Worm (Caenorhabditis elegans) whole organism, L1 larva: ENCODE data around the gene sra-10.
"Not testable (repeated sequence)": the region's sequence is repeated elsewhere in the genome, so short reads cannot be mapped to it uniquely, and the experiment has no call there.

Experiments
- F16B12.6 ChIP-seq: fragments of 150-350 bp; optimal IDR thresholded peaks from 2 replicates; lab custom pipeline; 2014; ENCODE audit warnings: missing biosample characterization, missing genetic modification characterization
- aha-1 ChIP-seq: fragments of 150-350 bp; optimal IDR thresholded peaks from 2 replicates; lab custom pipeline; 2014; ENCODE audit warnings: missing biosample characterization, missing genetic modification characterization
- aly-2 ChIP-seq: fragments of 150-350 bp; optimal IDR thresholded peaks from 2 replicates; lab custom pipeline; 2014; ENCODE audit warnings: missing biosample characterization, missing genetic modification characterization
- ceh-90 ChIP-seq: sonication (generic microtip); optimal IDR thresholded peaks from 2 replicates; lab custom pipeline; 2016; ENCODE audit warnings: missing genetic modification characterization, missing compliant biosample characterization
- fkh-10 ChIP-seq: sonication (generic microtip); optimal IDR thresholded peaks from 2 replicates; lab custom pipeline; 2017; ENCODE audit warnings: missing biosample characterization, missing genetic modification reagents, missing genetic modification characterization
- fos-1 ChIP-seq: fragments of 150-350 bp; optimal IDR thresholded peaks from 2 replicates; lab custom pipeline; 2014; ENCODE audit warnings: missing biosample characterization, missing genetic modification characterization
- lir-3 ChIP-seq: sonication (generic microtip); optimal IDR thresholded peaks from 2 replicates; lab custom pipeline; 2016; ENCODE audit warnings: mild to moderate bottlenecking, missing genetic modification characterization, moderate library complexity, missing compliant biosample characterization; ENCODE audit not compliant: poor library complexity
- lsy-2 ChIP-seq, 2 experiments: fragments of 150-350 bp; optimal IDR thresholded peaks; 2 replicates each; lab custom pipeline; 2014; ENCODE audit warnings: missing biosample characterization in 2 of 2, missing genetic modification characterization in 2 of 2
- nhr-28 ChIP-seq: fragments of 150-350 bp; optimal IDR thresholded peaks from 2 replicates; lab custom pipeline; 2014; ENCODE audit warnings: missing biosample characterization, missing genetic modification characterization
- nhr-76 ChIP-seq: sonication (generic microtip); optimal IDR thresholded peaks from 2 replicates; lab custom pipeline; 2017; ENCODE audit warnings: missing biosample characterization, missing genetic modification characterization
- rnt-1 ChIP-seq: sonication (generic microtip); optimal IDR thresholded peaks from 2 replicates; lab custom pipeline; 2016; ENCODE audit warnings: mild to moderate bottlenecking, missing genetic modification characterization, moderate library complexity, missing compliant biosample characterization
- unc-130 ChIP-seq: fragments of 150-350 bp; optimal IDR thresholded peaks from 2 replicates; lab custom pipeline; 2017; ENCODE audit warnings: missing biosample characterization, missing genetic modification characterization, inconsistent platforms
- unc-62 ChIP-seq: fragments of 150-350 bp; optimal IDR thresholded peaks from 2 replicates; lab custom pipeline; 2014; ENCODE audit warnings: missing biosample characterization, missing genetic modification reagents, missing genetic modification characterization
- ztf-4 ChIP-seq: fragments of 150-350 bp; optimal IDR thresholded peaks from 2 replicates; lab custom pipeline; 2014; ENCODE audit warnings: missing biosample characterization, missing genetic modification characterization

DNA sequence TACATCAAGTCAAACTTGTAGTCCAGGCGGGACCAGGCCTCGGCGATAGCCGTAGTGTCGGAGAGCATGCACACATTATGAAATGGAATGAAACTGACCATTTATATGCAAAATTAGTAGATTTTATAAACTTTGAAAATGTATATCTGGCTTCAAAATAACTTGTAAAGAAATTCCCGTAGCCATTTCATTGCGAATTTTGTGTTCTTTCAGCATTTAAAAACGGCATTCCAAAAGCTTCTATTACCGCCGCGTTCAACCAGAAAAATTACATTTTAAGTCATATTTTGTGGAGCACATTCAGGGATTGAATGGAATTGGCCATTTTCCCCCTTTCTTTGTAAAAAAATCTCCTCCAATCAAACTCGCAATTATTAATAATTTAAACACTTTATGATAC, 28.0 kb upstream of the sra-10 start, which contains the start of gene Y19D2B.1:
- not testable (repeated sequence) for TF ChIP-seq nhr-28; ceh-90 (tag; lab: Kevin White, UChicago); unc-62; rnt-1; nhr-76 (tag; lab: Kevin White, UChicago); fkh-10; fos-1 (tag; lab: Kevin White, UChicago); unc-130 (tag; lab: Kevin White, UChicago); aly-2 (tag; lab: Kevin White, UChicago); lir-3; lsy-2 (tag; optimal IDR thresholded peaks at IDR 0.05; lab: Kevin White, UChicago); F16B12.6 (tag; lab: Kevin White, UChicago); aha-1; ztf-4
